Worm (Caenorhabditis elegans) whole organism, L3 larva: ENCODE measurements around the gene Y116A8C.49.
"Not testable (repeated sequence)": the region's sequence is repeated elsewhere in the genome, so short reads cannot be mapped to it uniquely, and the experiment has no call there.

Source experiments
- R02D3.7 ChIP-seq: fragments of 150-350 bp; optimal IDR thresholded peaks from 2 replicates; lab custom pipeline; 2014; ENCODE audit warnings: missing biosample characterization, missing genetic modification characterization
- ZK546.5 ChIP-seq: sonication (generic microtip); optimal IDR thresholded peaks from 2 replicates; lab custom pipeline; 2017; ENCODE audit warnings: missing biosample characterization, missing genetic modification characterization
- aly-2 ChIP-seq: fragments of 150-350 bp; optimal IDR thresholded peaks from 2 replicates; lab custom pipeline; 2014; ENCODE audit warnings: missing biosample characterization, missing genetic modification characterization
- ama-1 ChIP-seq: fragments of 150-350 bp; optimal IDR thresholded peaks from 2 replicates; lab custom pipeline; 2018
- ceh-16 ChIP-seq: sonication (generic microtip); optimal IDR thresholded peaks from 2 replicates; lab custom pipeline; 2017; ENCODE audit warnings: missing biosample characterization, missing genetic modification characterization
- ceh-28 ChIP-seq: fragments of 150-350 bp; optimal IDR thresholded peaks from 2 replicates; lab custom pipeline; 2014; ENCODE audit warnings: missing biosample characterization, missing genetic modification reagents, missing genetic modification characterization
- ceh-82 ChIP-seq: fragments of 150-350 bp; optimal IDR thresholded peaks from 2 replicates; lab custom pipeline; 2014; ENCODE audit warnings: missing biosample characterization, missing genetic modification characterization
- ceh-9 ChIP-seq: sonication (generic microtip); optimal IDR thresholded peaks from 2 replicates; lab custom pipeline; 2018; ENCODE audit warnings: missing biosample characterization, missing genetic modification characterization
- daf-12 ChIP-seq: fragments of 150-350 bp; optimal IDR thresholded peaks from 2 replicates; lab custom pipeline; 2014; ENCODE audit warnings: missing biosample characterization, missing genetic modification reagents, missing genetic modification characterization
- elt-1 ChIP-seq: fragments of 150-350 bp; optimal IDR thresholded peaks from 2 replicates; lab custom pipeline; 2014; ENCODE audit warnings: missing biosample characterization, missing genetic modification characterization
- elt-3 ChIP-seq, 3 experiments: fragments of 150-350 bp in 1 of 3; sonication (generic microtip) in 2 of 3; optimal IDR thresholded peaks; 2 replicates in 2 of 3; 4 replicates in 1 of 3; lab custom pipeline; 2014 to 2017; ENCODE audit warnings: missing biosample characterization in 3 of 3, missing genetic modification characterization in 3 of 3
- eor-1 ChIP-seq, 2 experiments: fragments of 150-350 bp; optimal IDR thresholded peaks; 2 replicates each; lab custom pipeline; 2014 to 2018; ENCODE audit warnings: missing biosample characterization in 2 of 2, missing genetic modification characterization in 2 of 2
- fos-1 ChIP-seq: fragments of 150-350 bp; optimal IDR thresholded peaks from 2 replicates; lab custom pipeline; 2014; ENCODE audit warnings: missing biosample characterization, missing genetic modification characterization
- hmg-11 ChIP-seq: sonication (generic microtip); optimal IDR thresholded peaks from 2 replicates; lab custom pipeline; 2016; ENCODE audit warnings: missing genetic modification characterization, missing compliant biosample characterization
- lin-15B ChIP-seq: fragments of 150-350 bp; optimal IDR thresholded peaks from 2 replicates; lab custom pipeline; 2014; ENCODE audit warnings: missing biosample characterization, missing genetic modification characterization
- mdl-1 ChIP-seq: fragments of 150-350 bp; optimal IDR thresholded peaks from 2 replicates; lab custom pipeline; 2014; ENCODE audit warnings: missing biosample characterization, missing genetic modification characterization
- mml-1 ChIP-seq: fragments of 150-350 bp; sonication (generic microtip); optimal IDR thresholded peaks from 3 replicates; lab custom pipeline; 2014; ENCODE audit warnings: missing biosample characterization, missing genetic modification characterization
- nfya-1 ChIP-seq: sonication (generic microtip); optimal IDR thresholded peaks from 2 replicates; lab custom pipeline; 2017; ENCODE audit warnings: missing genetic modification characterization, mild to moderate bottlenecking, missing compliant biosample characterization, antibody characterized with exemption, moderate library complexity; ENCODE audit not compliant: insufficient read depth
- nhr-11 ChIP-seq: fragments of 150-350 bp; optimal IDR thresholded peaks from 2 replicates; lab custom pipeline; 2014; ENCODE audit warnings: missing biosample characterization, missing genetic modification characterization
- nhr-12 ChIP-seq: fragments of 150-350 bp; optimal IDR thresholded peaks from 2 replicates; lab custom pipeline; 2014; ENCODE audit warnings: missing biosample characterization, missing genetic modification characterization
- nhr-23 ChIP-seq: fragments of 150-350 bp; optimal IDR thresholded peaks from 2 replicates; lab custom pipeline; 2014; ENCODE audit warnings: missing biosample characterization, missing genetic modification reagents, missing genetic modification characterization
- nhr-237 ChIP-seq: fragments of 150-350 bp; optimal IDR thresholded peaks from 2 replicates; lab custom pipeline; 2014; ENCODE audit warnings: missing biosample characterization, missing genetic modification characterization
- nhr-25 ChIP-seq: sonication (generic microtip); optimal IDR thresholded peaks from 2 replicates; lab custom pipeline; 2017; ENCODE audit warnings: missing biosample characterization, missing genetic modification characterization
- nhr-28 ChIP-seq: fragments of 150-350 bp; optimal IDR thresholded peaks from 2 replicates; lab custom pipeline; 2014; ENCODE audit warnings: missing biosample characterization, missing genetic modification characterization
- nhr-43 ChIP-seq: sonication (generic microtip); optimal IDR thresholded peaks from 2 replicates; lab custom pipeline; 2016; ENCODE audit warnings: mild to moderate bottlenecking, missing genetic modification characterization, missing compliant biosample characterization; ENCODE audit not compliant: poor library complexity, severe bottlenecking
- nhr-67 ChIP-seq: fragments of 150-350 bp; optimal IDR thresholded peaks from 2 replicates; lab custom pipeline; 2014; ENCODE audit warnings: missing biosample characterization, missing genetic modification characterization
- nhr-77 ChIP-seq: fragments of 150-350 bp; optimal IDR thresholded peaks from 2 replicates; lab custom pipeline; 2014; ENCODE audit warnings: missing biosample characterization, missing genetic modification characterization
- pqm-1 ChIP-seq: fragments of 150-350 bp; optimal IDR thresholded peaks from 2 replicates; lab custom pipeline; 2017; ENCODE audit warnings: missing biosample characterization, missing genetic modification characterization, inconsistent platforms
- skn-1 ChIP-seq: fragments of 150-350 bp; optimal IDR thresholded peaks from 2 replicates; lab custom pipeline; 2014; ENCODE audit warnings: missing biosample characterization, missing genetic modification characterization
- snpc-4 ChIP-seq: fragments of 150-350 bp; optimal IDR thresholded peaks from 2 replicates; lab custom pipeline; 2014; ENCODE audit warnings: missing biosample characterization, missing genetic modification characterization
- unc-39 ChIP-seq: sonication (generic microtip); optimal IDR thresholded peaks from 4 replicates; lab custom pipeline; 2017; ENCODE audit warnings: missing biosample characterization, missing genetic modification characterization
- unc-62 ChIP-seq: fragments of 150-350 bp; sonication (generic microtip); optimal IDR thresholded peaks from 4 replicates; lab custom pipeline; 2014; ENCODE audit warnings: missing biosample characterization, missing genetic modification reagents, missing genetic modification characterization
- zag-1 ChIP-seq: fragments of 150-350 bp; optimal IDR thresholded peaks from 2 replicates; lab custom pipeline; 2014; ENCODE audit warnings: missing biosample characterization, missing genetic modification characterization
- ztf-11 ChIP-seq: fragments of 150-350 bp; optimal IDR thresholded peaks from 2 replicates; lab custom pipeline; 2014; ENCODE audit warnings: missing biosample characterization, missing genetic modification characterization

Gene Y116A8C.49

DNA sequence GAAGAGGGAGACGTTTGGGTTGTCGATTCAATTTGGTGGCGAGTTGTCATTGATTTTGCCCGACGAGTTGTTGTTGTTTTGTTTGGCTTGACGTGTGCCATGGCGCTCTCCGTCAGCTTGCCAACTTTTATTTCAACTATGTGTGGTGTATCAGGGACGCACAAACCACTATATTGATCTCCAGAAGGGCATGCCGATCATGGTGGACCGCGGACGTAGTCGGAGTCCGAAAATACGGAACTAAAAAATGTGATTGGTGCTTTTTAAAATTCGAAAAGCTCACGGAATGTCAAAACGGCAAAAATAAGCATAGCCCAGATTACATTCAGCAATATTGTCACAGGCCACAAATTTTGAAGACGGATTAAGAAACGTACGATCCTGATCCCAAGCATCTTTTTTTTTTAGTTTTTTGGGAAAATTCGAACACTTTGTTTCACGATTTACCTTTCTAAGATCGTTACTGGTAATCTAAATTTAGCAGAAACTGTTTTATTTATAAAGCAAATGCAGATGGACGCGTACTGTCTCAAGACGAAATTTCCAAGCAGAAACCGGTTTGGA lies 11.7 kb downstream of the Y116A8C.49 start, which contains the start of the genes Y116A8C.470 and Y116A8C.463:
TSS of gene Y116A8C.470 (minus strand) at position 101 of the 564 bp plus-strand sequence.
TSS of gene Y116A8C.463 (plus strand) at position 514 of the 564 bp plus-strand sequence.
- TF ChIP-seq elt-3 (tag; optimal IDR thresholded peaks at IDR 0.05; lab: Kevin White, UChicago) (no peak), aly-2 (tag; lab: Kevin White, UChicago) (no peak), R02D3.7 (no peak), hmg-11 (tag; lab: Kevin White, UChicago) (no peak), pqm-1 (tag; lab: Kevin White, UChicago) (no peak), nhr-43 (tag; lab: Kevin White, UChicago) (no peak), lin-15B (no peak), eor-1 (tag; optimal IDR thresholded peaks at IDR 0.05; lab: Kevin White, UChicago) (no peak), snpc-4 (tag; lab: Kevin White, UChicago) (no peak), nhr-237 (tag; lab: Kevin White, UChicago) (no peak), unc-39 (tag; lab: Kevin White, UChicago) (no peak), nhr-23 (tag; lab: Kevin White, UChicago) (no peak), nhr-12 (no peak), ceh-16 (tag; lab: Kevin White, UChicago) (no peak), fos-1 (tag; lab: Kevin White, UChicago) (no peak), zag-1 (tag; lab: Kevin White, UChicago) (no peak), nhr-77 (tag; lab: Kevin White, UChicago) (no peak)

ce11 chrIV:16917831-16918429 lies 13.0 kb downstream of the Y116A8C.49 start, which contains the start of the genes Y116A8C.469 and Y116A8C.468:
Gene Y116A8C.469, minus strand, starts transcription at chrIV:16917931.
Gene Y116A8C.468, plus strand, starts transcription at chrIV:16918379.
- TF ChIP-seq nhr-11 (tag; lab: Kevin White, UChicago) (no peak), ama-1 (lab: Kevin White, UChicago) (no peak), nhr-77 (tag; lab: Kevin White, UChicago) (no peak), aly-2 (tag; lab: Kevin White, UChicago) (no peak), snpc-4 (tag; lab: Kevin White, UChicago) (no peak), nfya-1 (no peak), mdl-1 (tag; lab: Kevin White, UChicago) (no peak), nhr-23 (tag; lab: Kevin White, UChicago) (no peak), ceh-9 (tag; lab: Kevin White, UChicago) (no peak), nhr-67 (no peak), nhr-237 (tag; lab: Kevin White, UChicago) (no peak), skn-1 (tag; lab: Kevin White, UChicago) (no peak), hmg-11 (tag; lab: Kevin White, UChicago) (no peak)

ce11 chrIV:16915751-16916150 lies 15.2 kb downstream of the Y116A8C.49 start, which contains the start of gene Y116A8C.3:
Gene Y116A8C.3, plus strand, starts transcription at chrIV:16916051.
- no peak for TF ChIP-seq daf-12 (tag; lab: Kevin White, UChicago)
- no peak for TF ChIP-seq mml-1 (tag; lab: Kevin White, UChicago)
- TF ChIP-seq ztf-11 (tag; lab: Kevin White, UChicago), result no peak
- no peak for TF ChIP-seq unc-62 (GFP tag; lab: Kevin White, UChicago)
- no peak for TF ChIP-seq nhr-23 (tag; lab: Kevin White, UChicago)
- TF ChIP-seq elt-1 (tag; lab: Kevin White, UChicago), result no peak
- no peak for TF ChIP-seq elt-3 (tag; optimal IDR thresholded peaks at IDR 0.05; lab: Kevin White, UChicago)
- TF ChIP-seq snpc-4 (tag; lab: Kevin White, UChicago), result no peak
- TF ChIP-seq, all 47 proteins: peak for 0

- no peak for TF ChIP-seq zag-1 (tag; lab: Kevin White, UChicago)
- TF ChIP-seq ceh-82 (tag; lab: Kevin White, UChicago), result no peak
- TF ChIP-seq ztf-11 (tag; lab: Kevin White, UChicago), result no peak
- TF ChIP-seq nhr-12, result no peak
- no peak for TF ChIP-seq ceh-28 (tag; lab: Kevin White, UChicago)
- no peak for TF ChIP-seq nhr-25 (tag; lab: Kevin White, UChicago)
- no peak for TF ChIP-seq ceh-16 (tag; lab: Kevin White, UChicago)
These were observed 32.8 kb downstream of the Y116A8C.49 start for ce11 chrIV:16898205-16898604.

DNA sequence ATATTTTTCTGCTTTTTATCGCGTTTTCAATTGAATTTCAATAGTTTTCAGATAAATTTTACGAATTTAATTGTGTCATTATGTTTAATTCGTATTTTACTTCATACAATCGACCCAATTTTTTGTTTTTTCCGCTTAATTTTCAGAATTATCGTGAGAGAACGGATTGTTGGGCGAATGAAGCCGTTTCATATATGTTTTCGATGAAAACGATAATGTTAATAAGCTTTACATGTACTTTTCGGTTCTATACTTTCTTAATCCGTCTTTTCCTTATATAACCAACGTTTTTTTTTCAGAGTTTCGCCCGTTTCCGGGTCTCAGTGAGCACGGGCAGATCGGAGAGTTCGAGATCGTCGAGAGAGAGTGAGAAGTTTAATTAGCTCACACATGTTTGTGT lies 35.7 kb downstream of the Y116A8C.49 start, which contains the start of gene T06A10.2:
TSS of gene T06A10.2 (plus strand) at position 301 of the 400 bp plus-strand sequence.
- not testable (repeated sequence) for TF ChIP-seq nhr-28; ZK546.5; elt-3 (tag; optimal IDR thresholded peaks at IDR 0.05; lab: Kevin White, UChicago)
